Worm (Caenorhabditis elegans) whole organism, late embryonic: Measurements from ENCODE around the gene C33A11.2.

ENCODE experiments used
- dve-1 ChIP-seq: sonication (generic microtip); optimal IDR thresholded peaks from 2 replicates; lab custom pipeline; 2017; ENCODE audit warnings: antibody characterized with exemption, mild to moderate bottlenecking, missing genetic modification characterization, missing compliant biosample characterization
- eyg-1 ChIP-seq: sonication (generic microtip); optimal IDR thresholded peaks from 2 replicates; lab custom pipeline; 2016; ENCODE audit warnings: missing genotype, missing genetic modification characterization, missing compliant biosample characterization
- nfya-1 ChIP-seq: sonication (generic microtip); optimal IDR thresholded peaks from 2 replicates; lab custom pipeline; 2017; ENCODE audit warnings: missing genetic modification characterization, mild to moderate bottlenecking, missing compliant biosample characterization, antibody characterized with exemption, moderate library complexity

DNA sequence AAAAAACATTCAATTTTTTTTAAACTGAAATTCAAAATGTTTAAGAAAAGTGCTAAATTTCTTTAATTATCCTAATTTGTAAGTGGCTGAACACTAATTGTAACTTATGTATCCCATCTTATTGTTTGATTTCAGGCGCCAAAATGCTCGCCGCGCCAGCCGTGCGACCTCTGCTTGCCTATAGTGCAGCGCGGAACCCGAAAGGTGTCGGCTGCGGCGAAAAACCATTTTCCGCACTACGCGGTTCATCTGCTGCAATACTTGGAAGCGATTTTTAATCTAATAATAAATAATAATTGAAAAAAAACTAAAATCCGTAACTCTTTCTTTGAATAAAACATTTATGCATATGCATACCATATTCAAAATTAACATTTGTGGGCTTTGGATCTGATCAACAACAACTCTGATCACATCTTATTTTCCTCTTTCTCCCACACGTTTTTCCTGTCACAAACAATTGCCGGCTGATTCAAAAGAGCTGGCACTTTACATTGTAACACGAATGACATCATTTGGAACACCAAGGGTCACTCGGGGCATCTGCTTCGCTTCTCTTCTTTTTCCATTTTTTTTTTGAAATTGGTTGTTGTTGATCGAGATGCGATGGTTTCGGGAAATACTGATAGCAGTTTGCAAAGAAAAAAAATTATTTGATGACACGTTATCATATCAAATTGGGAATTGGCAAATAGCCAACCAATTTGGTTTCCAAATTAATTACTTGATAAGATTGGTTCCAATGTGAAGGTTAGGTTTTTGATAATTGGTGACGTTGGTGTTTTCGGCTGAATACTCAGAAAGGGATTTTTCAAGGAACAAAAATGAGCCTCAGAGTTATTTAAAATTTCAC, 20.2 kb upstream of the C33A11.2 start:
- TF ChIP-seq eyg-1 (tag; lab: Kevin White, UChicago) (no peak), dve-1 (tag; lab: Kevin White, UChicago) (no peak), nfya-1 (tag; lab: Kevin White, UChicago) (no peak)
